Worm (Caenorhabditis elegans) whole organism, L2 larva: Measurements from ENCODE around the gene srh-304.

Experiments used
- egl-27 ChIP-seq: sonication (generic microtip); optimal IDR thresholded peaks from 3 replicates; lab custom pipeline; 2017; ENCODE audit warnings: missing biosample characterization, missing genetic modification reagents, missing genetic modification characterization
- mdl-1 ChIP-seq, 2 experiments: fragments of 150-350 bp in 1 of 2; sonication (generic microtip) in 1 of 2; optimal IDR thresholded peaks; 2 replicates each; lab custom pipeline; 2017; ENCODE audit warnings: missing biosample characterization in 2 of 2, missing genetic modification characterization in 2 of 2
- nhr-11 ChIP-seq: fragments of 150-350 bp; optimal IDR thresholded peaks from 2 replicates; lab custom pipeline; 2014; ENCODE audit warnings: missing biosample characterization, missing genetic modification characterization
- nhr-129 ChIP-seq: fragments of 150-350 bp; optimal IDR thresholded peaks from 2 replicates; lab custom pipeline; 2014; ENCODE audit warnings: missing biosample characterization, missing genetic modification characterization
- nhr-237 ChIP-seq: fragments of 150-350 bp; optimal IDR thresholded peaks from 2 replicates; lab custom pipeline; 2014; ENCODE audit warnings: missing biosample characterization, missing genetic modification characterization
- nhr-25 ChIP-seq: fragments of 150-350 bp; sonication (generic microtip); optimal IDR thresholded peaks from 3 replicates; lab custom pipeline; 2014; ENCODE audit warnings: missing biosample characterization, missing genetic modification characterization
- skn-1 ChIP-seq: sonication (generic microtip); optimal IDR thresholded peaks from 2 replicates; lab custom pipeline; 2017; ENCODE audit warnings: missing biosample characterization, missing genetic modification characterization
- unc-39 ChIP-seq: fragments of 150-350 bp; optimal IDR thresholded peaks from 2 replicates; lab custom pipeline; 2014; ENCODE audit warnings: missing biosample characterization, missing genetic modification characterization
- unc-62 ChIP-seq: fragments of 150-350 bp; optimal IDR thresholded peaks from 2 replicates; lab custom pipeline; 2014; ENCODE audit warnings: missing biosample characterization, missing genetic modification reagents, missing genetic modification characterization

DNA sequence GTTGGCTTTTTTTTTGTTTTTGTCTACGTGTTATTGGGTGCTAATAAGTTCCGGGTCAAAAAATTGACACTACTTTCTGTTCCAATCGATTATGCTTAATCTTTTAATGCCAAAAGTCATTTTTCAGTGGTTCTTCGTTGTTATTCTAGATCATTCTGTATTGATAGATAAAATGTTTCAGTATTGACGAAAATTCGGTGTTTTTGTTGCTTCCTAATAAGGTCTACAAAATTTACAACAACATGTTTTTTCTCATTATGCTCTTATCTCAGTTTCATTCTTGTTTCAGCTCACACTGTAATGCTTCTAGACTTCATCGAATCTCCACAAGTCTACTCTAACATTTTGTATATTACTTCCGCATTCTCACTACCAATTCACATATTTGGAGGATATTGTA is 2.9 kb downstream of the srh-304 start, which contains the start of gene srh-303:
- no peak for TF ChIP-seq nhr-25 (tag; lab: Kevin White, UChicago)
- TF ChIP-seq mdl-1 (tag; optimal IDR thresholded peaks at IDR 0.05; lab: Kevin White, UChicago), result no peak
- TF ChIP-seq skn-1 (tag; lab: Kevin White, UChicago), result no peak
- TF ChIP-seq unc-62 (GFP tag; lab: Kevin White, UChicago), result no peak
- no peak for TF ChIP-seq egl-27 (tag; lab: Kevin White, UChicago)
- no peak for TF ChIP-seq nhr-237
- TF ChIP-seq unc-39, result no peak
- TF ChIP-seq nhr-11 (tag; lab: Kevin White, UChicago), result no peak
- no peak for TF ChIP-seq nhr-129 (tag; lab: Kevin White, UChicago)
